Worm (Caenorhabditis elegans) whole organism, midembryonic: ENCODE data around the gene ncx-6.
"Not testable (repeated sequence)": the region's sequence is repeated elsewhere in the genome, so short reads cannot be mapped to it uniquely, and the experiment has no call there.

Source experiments
- med-1 ChIP-seq: sonication (generic microtip); optimal IDR thresholded peaks from 2 replicates; lab custom pipeline; 2017; ENCODE audit warnings: missing genetic modification characterization, mild to moderate bottlenecking, missing compliant biosample characterization, antibody characterized with exemption, missing genetic modification reagents; ENCODE audit not compliant: insufficient read depth
- ztf-29 ChIP-seq: fragments of 200-800 bp; sonication (Bioruptor generic); IDR thresholded peaks from 2 replicates; pipeline ENCODE4 v1.3.6; 2022; ENCODE audit warnings: missing genetic modification reagents, missing genetic modification characterization, missing compliant biosample characterization

DNA sequence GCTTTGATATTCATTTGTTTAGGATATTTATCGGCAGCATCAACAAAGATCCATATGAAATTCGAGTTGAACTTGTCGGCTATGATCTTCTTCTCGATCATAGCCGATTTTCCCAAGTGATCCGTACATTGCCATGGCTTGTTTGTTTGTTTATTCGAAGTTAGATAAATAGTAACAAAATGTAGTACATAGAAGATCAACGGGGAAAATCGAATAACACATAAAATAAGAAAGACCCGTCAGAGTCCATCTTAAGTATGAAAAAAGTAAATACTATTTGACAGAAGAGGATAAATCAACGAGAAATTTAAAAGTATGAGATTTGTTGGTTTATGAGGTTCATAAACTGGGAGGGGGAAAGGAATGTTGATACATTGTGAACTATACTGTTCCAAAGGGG lies 31.0 kb downstream of the ncx-6 start, which contains the start of gene C07A9.5:
- TF ChIP-seq ztf-29 (GFP tag; lab: Robert Waterston, UW); med-1 (GFP tag; lab: Kevin White, UChicago): not testable (repeated sequence)
